Worm (Caenorhabditis elegans) whole organism, L3 larva: ENCODE data around the gene frpr-4.

ENCODE experiments used
- aly-2 ChIP-seq: fragments of 150-350 bp; optimal IDR thresholded peaks from 2 replicates; lab custom pipeline; 2014; ENCODE audit warnings: missing biosample characterization, missing genetic modification characterization
- nfya-1 ChIP-seq: sonication (generic microtip); optimal IDR thresholded peaks from 2 replicates; lab custom pipeline; 2017; ENCODE audit warnings: missing genetic modification characterization, mild to moderate bottlenecking, missing compliant biosample characterization, antibody characterized with exemption, moderate library complexity; ENCODE audit not compliant: insufficient read depth
- nhr-237 ChIP-seq: fragments of 150-350 bp; optimal IDR thresholded peaks from 2 replicates; lab custom pipeline; 2014; ENCODE audit warnings: missing biosample characterization, missing genetic modification characterization

ce11 chrII:5291051-5291450, 35.7 kb upstream of the frpr-4 start:
- TF ChIP-seq nfya-1 (tag; lab: Kevin White, UChicago) = no peak
- TF ChIP-seq aly-2 (tag; lab: Kevin White, UChicago) = no peak
- TF ChIP-seq nhr-237 (tag; lab: Kevin White, UChicago) = no peak
